Worm (Caenorhabditis elegans) whole organism, L4/young adult: ENCODE data around the gene pals-16.
"Not testable (repeated sequence)": the region's sequence is repeated elsewhere in the genome, so short reads cannot be mapped to it uniquely, and the experiment has no call there.

Experiments used
- W03F9.2 ChIP-seq: fragments of 150-350 bp; optimal IDR thresholded peaks from 2 replicates; lab custom pipeline; 2014; ENCODE audit warnings: missing biosample characterization, missing genetic modification characterization
- dao-5 ChIP-seq: sonication (generic microtip); optimal IDR thresholded peaks from 2 replicates; lab custom pipeline; 2016; ENCODE audit warnings: missing genotype, missing genetic modification characterization, moderate library complexity, missing compliant biosample characterization
- him-1 ChIP-seq: sonication (generic microtip); optimal IDR thresholded peaks from 2 replicates; lab custom pipeline; 2016; ENCODE audit warnings: missing genotype, missing genetic modification reagents, missing genetic modification characterization, missing compliant biosample characterization

ce11 chrIII:1375491-1375890, 24.3 kb upstream of the pals-16 start, which contains the start of gene Y82E9BR.10:
- TF ChIP-seq dao-5 (tag; lab: Kevin White, UChicago); him-1; W03F9.2: not testable (repeated sequence)
